Worm (Caenorhabditis elegans) whole organism, L3 larva: ENCODE measurements around the gene gadr-2.

Experiments
- R02D3.7 ChIP-seq: fragments of 150-350 bp; optimal IDR thresholded peaks from 2 replicates; lab custom pipeline; 2014; ENCODE audit warnings: missing biosample characterization, missing genetic modification characterization
- aly-2 ChIP-seq: fragments of 150-350 bp; optimal IDR thresholded peaks from 2 replicates; lab custom pipeline; 2014; ENCODE audit warnings: missing biosample characterization, missing genetic modification characterization
- ama-1 ChIP-seq: fragments of 150-350 bp; optimal IDR thresholded peaks from 2 replicates; lab custom pipeline; 2018
- ceh-16 ChIP-seq: sonication (generic microtip); optimal IDR thresholded peaks from 2 replicates; lab custom pipeline; 2017; ENCODE audit warnings: missing biosample characterization, missing genetic modification characterization
- ceh-82 ChIP-seq: fragments of 150-350 bp; optimal IDR thresholded peaks from 2 replicates; lab custom pipeline; 2014; ENCODE audit warnings: missing biosample characterization, missing genetic modification characterization
- ceh-9 ChIP-seq: sonication (generic microtip); optimal IDR thresholded peaks from 2 replicates; lab custom pipeline; 2018; ENCODE audit warnings: missing biosample characterization, missing genetic modification characterization
- daf-12 ChIP-seq: fragments of 150-350 bp; optimal IDR thresholded peaks from 2 replicates; lab custom pipeline; 2014; ENCODE audit warnings: missing biosample characterization, missing genetic modification reagents, missing genetic modification characterization
- egl-27 ChIP-seq: sonication (generic microtip); optimal IDR thresholded peaks from 4 replicates; lab custom pipeline; 2017; ENCODE audit warnings: missing biosample characterization, missing genetic modification reagents, missing genetic modification characterization
- egl-5 ChIP-seq: fragments of 150-350 bp; optimal IDR thresholded peaks from 2 replicates; lab custom pipeline; 2017; ENCODE audit warnings: missing biosample characterization, missing genetic modification reagents, missing genetic modification characterization, inconsistent platforms
- elt-1 ChIP-seq: fragments of 150-350 bp; optimal IDR thresholded peaks from 2 replicates; lab custom pipeline; 2014; ENCODE audit warnings: missing biosample characterization, missing genetic modification characterization
- elt-2 ChIP-seq: sonication (generic microtip); optimal IDR thresholded peaks from 2 replicates; lab custom pipeline; 2016; ENCODE audit warnings: missing genetic modification reagents, mild to moderate bottlenecking, missing genetic modification characterization, missing compliant biosample characterization
- elt-3 ChIP-seq, 3 experiments: fragments of 150-350 bp in 1 of 3; sonication (generic microtip) in 2 of 3; optimal IDR thresholded peaks; 2 replicates in 2 of 3; 4 replicates in 1 of 3; lab custom pipeline; 2014 to 2017; ENCODE audit warnings: missing biosample characterization in 3 of 3, missing genetic modification characterization in 3 of 3
- eor-1 ChIP-seq, 2 experiments: fragments of 150-350 bp; optimal IDR thresholded peaks; 2 replicates each; lab custom pipeline; 2014 to 2018; ENCODE audit warnings: missing biosample characterization in 2 of 2, missing genetic modification characterization in 2 of 2
- fkh-10 ChIP-seq: sonication (generic microtip); optimal IDR thresholded peaks from 2 replicates; lab custom pipeline; 2017; ENCODE audit warnings: missing biosample characterization, missing genetic modification reagents, missing genetic modification characterization
- fkh-2 ChIP-seq: fragments of 150-350 bp; optimal IDR thresholded peaks from 2 replicates; lab custom pipeline; 2014; ENCODE audit warnings: missing biosample characterization, missing genetic modification reagents, missing genetic modification characterization
- fos-1 ChIP-seq: fragments of 150-350 bp; optimal IDR thresholded peaks from 2 replicates; lab custom pipeline; 2014; ENCODE audit warnings: missing biosample characterization, missing genetic modification characterization
- hmg-11 ChIP-seq: sonication (generic microtip); optimal IDR thresholded peaks from 2 replicates; lab custom pipeline; 2016; ENCODE audit warnings: missing genetic modification characterization, missing compliant biosample characterization
- jun-1 ChIP-seq: fragments of 150-350 bp; optimal IDR thresholded peaks from 2 replicates; lab custom pipeline; 2014; ENCODE audit warnings: missing biosample characterization, missing genetic modification reagents, missing genetic modification characterization
- lin-15B ChIP-seq: fragments of 150-350 bp; optimal IDR thresholded peaks from 2 replicates; lab custom pipeline; 2014; ENCODE audit warnings: missing biosample characterization, missing genetic modification characterization
- lin-39 ChIP-seq: fragments of 150-350 bp; optimal IDR thresholded peaks from 2 replicates; lab custom pipeline; 2018; ENCODE audit warnings: missing biosample characterization, missing genetic modification reagents, missing genetic modification characterization
- lsy-12 ChIP-seq: sonication (generic microtip); optimal IDR thresholded peaks from 2 replicates; lab custom pipeline; 2016; ENCODE audit warnings: mild to moderate bottlenecking, missing genetic modification characterization, missing compliant biosample characterization
- mdl-1 ChIP-seq: fragments of 150-350 bp; optimal IDR thresholded peaks from 2 replicates; lab custom pipeline; 2014; ENCODE audit warnings: missing biosample characterization, missing genetic modification characterization
- nfya-1 ChIP-seq: sonication (generic microtip); optimal IDR thresholded peaks from 2 replicates; lab custom pipeline; 2017; ENCODE audit warnings: missing genetic modification characterization, mild to moderate bottlenecking, missing compliant biosample characterization, antibody characterized with exemption, moderate library complexity; ENCODE audit not compliant: insufficient read depth
- nhr-23 ChIP-seq: fragments of 150-350 bp; optimal IDR thresholded peaks from 2 replicates; lab custom pipeline; 2014; ENCODE audit warnings: missing biosample characterization, missing genetic modification reagents, missing genetic modification characterization
- nhr-237 ChIP-seq: fragments of 150-350 bp; optimal IDR thresholded peaks from 2 replicates; lab custom pipeline; 2014; ENCODE audit warnings: missing biosample characterization, missing genetic modification characterization
- nhr-25 ChIP-seq: sonication (generic microtip); optimal IDR thresholded peaks from 2 replicates; lab custom pipeline; 2017; ENCODE audit warnings: missing biosample characterization, missing genetic modification characterization
- nhr-28 ChIP-seq: fragments of 150-350 bp; optimal IDR thresholded peaks from 2 replicates; lab custom pipeline; 2014; ENCODE audit warnings: missing biosample characterization, missing genetic modification characterization
- nhr-43 ChIP-seq: sonication (generic microtip); optimal IDR thresholded peaks from 2 replicates; lab custom pipeline; 2016; ENCODE audit warnings: mild to moderate bottlenecking, missing genetic modification characterization, missing compliant biosample characterization; ENCODE audit not compliant: poor library complexity, severe bottlenecking
- nhr-67 ChIP-seq: fragments of 150-350 bp; optimal IDR thresholded peaks from 2 replicates; lab custom pipeline; 2014; ENCODE audit warnings: missing biosample characterization, missing genetic modification characterization
- nhr-76 ChIP-seq: fragments of 150-350 bp; sonication (generic microtip); optimal IDR thresholded peaks from 5 replicates; lab custom pipeline; 2014; ENCODE audit warnings: missing biosample characterization, missing genetic modification characterization
- nhr-77 ChIP-seq: fragments of 150-350 bp; optimal IDR thresholded peaks from 2 replicates; lab custom pipeline; 2014; ENCODE audit warnings: missing biosample characterization, missing genetic modification characterization
- pha-4 ChIP-seq: fragments of 150-350 bp; optimal IDR thresholded peaks from 2 replicates; lab custom pipeline; 2014; ENCODE audit warnings: missing biosample characterization, missing genetic modification reagents, missing genetic modification characterization
- pqm-1 ChIP-seq: fragments of 150-350 bp; optimal IDR thresholded peaks from 2 replicates; lab custom pipeline; 2017; ENCODE audit warnings: missing biosample characterization, missing genetic modification characterization, inconsistent platforms
- sea-2 ChIP-seq: fragments of 150-350 bp; sonication (generic microtip); optimal IDR thresholded peaks from 4 replicates; lab custom pipeline; 2014; ENCODE audit warnings: missing biosample characterization, missing genetic modification reagents, missing genetic modification characterization
- skn-1 ChIP-seq: fragments of 150-350 bp; optimal IDR thresholded peaks from 2 replicates; lab custom pipeline; 2014; ENCODE audit warnings: missing biosample characterization, missing genetic modification characterization
- snpc-4 ChIP-seq: fragments of 150-350 bp; optimal IDR thresholded peaks from 2 replicates; lab custom pipeline; 2014; ENCODE audit warnings: missing biosample characterization, missing genetic modification characterization
- unc-39 ChIP-seq: sonication (generic microtip); optimal IDR thresholded peaks from 4 replicates; lab custom pipeline; 2017; ENCODE audit warnings: missing biosample characterization, missing genetic modification characterization
- unc-62 ChIP-seq: fragments of 150-350 bp; sonication (generic microtip); optimal IDR thresholded peaks from 4 replicates; lab custom pipeline; 2014; ENCODE audit warnings: missing biosample characterization, missing genetic modification reagents, missing genetic modification characterization
- zag-1 ChIP-seq: fragments of 150-350 bp; optimal IDR thresholded peaks from 2 replicates; lab custom pipeline; 2014; ENCODE audit warnings: missing biosample characterization, missing genetic modification characterization
- ztf-4 ChIP-seq: fragments of 150-350 bp; optimal IDR thresholded peaks from 2 replicates; lab custom pipeline; 2014; ENCODE audit warnings: missing biosample characterization, missing genetic modification characterization

gadr-2 gene

ce11 chrIV:9529647-9530046 lies 44.7 kb upstream of the gadr-2 start, which contains the start of gene elo-7:
TSS of gene elo-7 (plus strand) at chrIV:9529947.
- TF ChIP-seq fkh-2 (no peak), egl-27 (tag; lab: Kevin White, UChicago) (no peak), fkh-10 (GFP tag; lab: Kevin White, UChicago) (no peak), R02D3.7 (tag; lab: Kevin White, UChicago) (no peak), ceh-82 (tag; lab: Kevin White, UChicago) (no peak), mdl-1 (tag; lab: Kevin White, UChicago) (no peak), nhr-237 (tag; lab: Kevin White, UChicago) (no peak), nfya-1 (tag; lab: Kevin White, UChicago) (no peak)

- TF ChIP-seq pha-4 (tag; lab: Kevin White, UChicago) = peak; percentile 48
- peak; percentile 85 for TF ChIP-seq elt-2 (tag; lab: Kevin White, UChicago)
- TF ChIP-seq skn-1 (tag; lab: Kevin White, UChicago) = peak; percentile 7
- no peak for TF ChIP-seq ceh-9 (tag; lab: Kevin White, UChicago)
- TF ChIP-seq lin-15B (tag; lab: Kevin White, UChicago) = no peak
- TF ChIP-seq pqm-1 (tag; lab: Kevin White, UChicago) = peak; percentile 88
These were observed 42.1 kb upstream of the gadr-2 start for ce11 chrIV:9527002-9527401.

DNA sequence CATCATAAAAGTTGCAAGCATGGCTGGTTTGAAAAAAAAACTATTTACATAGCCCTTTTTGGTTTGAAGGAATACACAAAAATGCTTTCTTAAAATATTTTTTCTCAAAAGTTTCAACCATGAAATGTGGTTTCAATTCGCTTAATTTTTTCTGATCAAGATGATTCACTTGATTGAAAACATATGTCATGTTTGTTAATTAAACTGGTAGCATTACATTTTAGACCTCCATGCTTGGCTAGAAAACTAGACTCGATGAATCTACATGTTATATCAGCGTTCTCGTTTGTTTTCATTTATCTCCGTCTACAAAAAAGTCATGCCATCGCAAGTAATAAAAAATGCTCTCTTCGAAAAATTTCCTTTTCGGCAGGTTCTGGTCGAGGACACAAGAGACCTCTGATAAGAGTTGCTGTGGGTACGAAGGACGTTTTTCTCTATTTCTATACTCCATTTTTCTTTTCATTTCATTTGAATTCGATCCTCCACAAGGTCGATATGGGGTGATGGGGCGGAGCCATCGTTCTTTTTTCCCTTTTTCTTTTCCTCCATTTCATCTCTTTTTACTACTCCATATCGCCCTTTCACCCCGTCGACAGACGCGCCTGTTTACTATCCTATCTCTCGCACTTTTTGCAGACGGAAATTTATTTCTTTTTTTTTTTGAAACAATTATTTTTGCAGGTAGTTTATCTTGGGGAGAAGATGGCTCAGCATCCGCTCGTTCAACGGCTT lies 40.9 kb upstream of the gadr-2 start, which contains the start of gene elo-1:
Gene elo-1 (plus strand): TSS at position 685 of the 735 bp plus-strand sequence.
- TF ChIP-seq ceh-16 (tag; lab: Kevin White, UChicago) (no peak), elt-1 (tag; lab: Kevin White, UChicago) (no peak), fos-1 (tag; lab: Kevin White, UChicago) (peak; percentile 19), nhr-237 (tag; lab: Kevin White, UChicago) (no peak), aly-2 (tag; lab: Kevin White, UChicago) (no peak), nhr-28 (tag; lab: Kevin White, UChicago) (no peak), lsy-12 (tag; lab: Kevin White, UChicago) (no peak), elt-2 (tag; lab: Kevin White, UChicago) (peak; percentile 95), egl-5 (tag; lab: Kevin White, UChicago) (no peak), zag-1 (tag; lab: Kevin White, UChicago) (no peak), daf-12 (tag; lab: Kevin White, UChicago) (no peak), nfya-1 (tag; lab: Kevin White, UChicago) (peak; percentile 29), eor-1 (tag; optimal IDR thresholded peaks at IDR 0.05; lab: Kevin White, UChicago) (no peak), nhr-77 (tag; lab: Kevin White, UChicago) (no peak), ztf-4 (tag; lab: Kevin White, UChicago) (no peak), nhr-67 (tag; lab: Kevin White, UChicago) (no peak), unc-39 (tag; lab: Kevin White, UChicago) (no peak), nhr-76 (no peak), nhr-25 (tag; lab: Kevin White, UChicago) (no peak), jun-1 (tag; lab: Kevin White, UChicago) (peak; percentile 53), hmg-11 (no peak), ama-1 (lab: Kevin White, UChicago) (no peak), nhr-23 (tag; lab: Kevin White, UChicago) (no peak), egl-27 (tag; lab: Kevin White, UChicago) (peak; percentile 30), pqm-1 (tag; lab: Kevin White, UChicago) (peak; percentile 82), pha-4 (tag; lab: Kevin White, UChicago) (peak; percentile 27)

DNA sequence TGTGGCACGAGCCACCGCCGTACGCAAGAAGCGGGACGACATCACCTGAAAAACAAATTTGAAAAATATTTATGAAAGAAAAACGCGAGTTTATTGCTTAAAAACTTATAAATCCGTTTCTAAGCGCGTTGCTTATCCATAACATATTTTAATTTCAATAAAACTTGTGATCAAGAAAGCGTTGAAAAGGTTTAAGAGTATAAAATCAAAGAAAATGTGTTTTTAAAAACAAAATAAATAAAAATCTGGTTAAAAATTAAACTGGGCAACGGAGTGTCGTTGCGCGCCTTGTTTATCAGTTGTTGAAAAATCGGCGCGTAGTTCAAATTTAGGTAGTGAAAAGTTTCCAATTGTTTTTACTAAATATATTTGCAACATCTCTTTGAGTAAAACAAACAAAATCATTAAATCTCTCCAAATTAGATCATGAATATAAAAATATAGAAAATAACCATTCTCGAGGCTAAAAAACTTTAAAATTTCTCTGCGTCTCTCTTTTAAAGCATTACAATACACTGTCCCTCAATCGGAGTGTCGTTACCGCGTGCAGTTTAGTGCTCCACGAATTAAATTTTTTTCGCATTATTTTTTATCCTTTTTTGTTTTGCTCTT lies 40.0 kb upstream of the gadr-2 start, which contains the start of gene ndua-5:
Gene ndua-5 (minus strand): TSS at position 51 of the 612 bp plus-strand sequence.
- TF ChIP-seq jun-1 (tag; lab: Kevin White, UChicago) (no peak), nhr-25 (tag; lab: Kevin White, UChicago) (no peak), elt-1 (tag; lab: Kevin White, UChicago) (no peak), nhr-23 (tag; lab: Kevin White, UChicago) (peak; percentile 12), snpc-4 (tag; lab: Kevin White, UChicago) (peak; percentile 7), mdl-1 (tag; lab: Kevin White, UChicago) (no peak), egl-5 (tag; lab: Kevin White, UChicago) (peak; percentile 23), hmg-11 (peak; percentile 32), fos-1 (tag; lab: Kevin White, UChicago) (no peak), nhr-67 (tag; lab: Kevin White, UChicago) (no peak), zag-1 (tag; lab: Kevin White, UChicago) (no peak), sea-2 (no peak), nfya-1 (tag; lab: Kevin White, UChicago) (peak; percentile 55), ceh-82 (tag; lab: Kevin White, UChicago) (no peak), pha-4 (tag; lab: Kevin White, UChicago) (peak; percentile 64), unc-62 (no peak), nhr-43 (tag; lab: Kevin White, UChicago) (no peak), R02D3.7 (tag; lab: Kevin White, UChicago) (no peak), lin-39 (tag; lab: Kevin White, UChicago) (no peak), aly-2 (tag; lab: Kevin White, UChicago) (no peak), lin-15B (tag; lab: Kevin White, UChicago) (peak; percentile 59), ztf-4 (tag; lab: Kevin White, UChicago) (no peak), elt-3 (tag; optimal IDR thresholded peaks at IDR 0.05; lab: Kevin White, UChicago) (no peak), nhr-77 (tag; lab: Kevin White, UChicago) (no peak), skn-1 (tag; lab: Kevin White, UChicago) (no peak), egl-27 (tag; lab: Kevin White, UChicago) (no peak)
